Worm (Caenorhabditis elegans): Measurements from ENCODE around the gene rfp-1.

- TF ChIP-seq nfya-1 (tag; optimal IDR thresholded peaks at IDR 0.05): peak; percentile 57
- TF ChIP-seq ceh-2 (tag; optimal IDR thresholded peaks at IDR 0.05): no peak
- no peak for TF ChIP-seq ttx-3 (tag; optimal IDR thresholded peaks at IDR 0.05)
- no peak for TF ChIP-seq mec-3 (tag; optimal IDR thresholded peaks at IDR 0.05; ENCODE audit: borderline replicate concordance)
- no peak for TF ChIP-seq zip-5 (tag; optimal IDR thresholded peaks at IDR 0.05)
These were observed 12.4 kb downstream of the rfp-1 start for ce11 chrIII:8370846-8371257.
